Worm (Caenorhabditis elegans) whole organism, L4/young adult: Measurements from ENCODE around the gene chil-10.

Experiments
- W03F9.2 ChIP-seq: fragments of 150-350 bp; optimal IDR thresholded peaks from 2 replicates; lab custom pipeline; 2014; ENCODE audit warnings: missing biosample characterization, missing genetic modification characterization
- dao-5 ChIP-seq: sonication (generic microtip); optimal IDR thresholded peaks from 2 replicates; lab custom pipeline; 2016; ENCODE audit warnings: missing genotype, missing genetic modification characterization, moderate library complexity, missing compliant biosample characterization
- him-1 ChIP-seq: sonication (generic microtip); optimal IDR thresholded peaks from 2 replicates; lab custom pipeline; 2016; ENCODE audit warnings: missing genotype, missing genetic modification reagents, missing genetic modification characterization, missing compliant biosample characterization

DNA sequence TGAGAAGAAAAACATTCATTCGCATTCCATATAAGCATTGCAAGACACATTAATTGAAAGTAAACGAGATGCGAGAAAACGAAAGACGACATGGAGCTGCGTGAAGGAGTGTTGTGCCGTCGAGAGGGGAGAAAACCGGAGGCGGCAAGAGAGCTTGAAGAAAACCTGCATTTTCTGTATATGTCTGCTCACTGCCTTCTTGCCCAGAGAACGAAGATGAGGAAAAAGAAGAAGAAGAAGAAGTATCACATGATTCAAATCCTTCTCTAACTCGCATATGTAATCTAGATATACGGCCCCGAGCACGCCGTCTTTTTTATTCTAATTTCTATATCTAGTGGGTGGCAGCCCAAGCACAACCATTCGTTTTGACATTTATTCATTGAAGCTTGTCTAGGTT, 47.3 kb upstream of the chil-10 start:
- no peak for TF ChIP-seq dao-5 (tag; lab: Kevin White, UChicago)
- TF ChIP-seq him-1 (tag; lab: Kevin White, UChicago) = peak; percentile 13
- no peak for TF ChIP-seq W03F9.2
